Fruit fly (Drosophila melanogaster) whole organism, embryonic: ENCODE data around the gene CG4611.

Experiments used
- Abd-B ChIP-seq: fragments of 200-800 bp; sonication (Bioruptor generic); optimal IDR thresholded peaks from 2 replicates; lab custom pipeline; 2018; ENCODE audit warnings: missing biosample characterization, mild to moderate bottlenecking, missing genetic modification characterization, moderate library complexity
- Adf1 ChIP-seq: fragments of 200-800 bp; sonication (Bioruptor generic); IDR thresholded peaks from 2 replicates; pipeline ENCODE4 v1.3.6; 2022; ENCODE audit warnings: missing biosample characterization, missing genetic modification characterization
- CG10274 ChIP-seq: fragments of 200-800 bp; sonication (Bioruptor generic); optimal IDR thresholded peaks from 3 replicates; lab custom pipeline; 2017; ENCODE audit warnings: missing biosample characterization, mild to moderate bottlenecking, missing genetic modification characterization
- CG11398 ChIP-seq: fragments of 200-800 bp; sonication (Bioruptor generic); optimal IDR thresholded peaks from 2 replicates; lab custom pipeline; 2016; ENCODE audit warnings: missing biosample characterization, missing genetic modification characterization
- CG14050 ChIP-seq: fragments of 200-800 bp; sonication (Bioruptor generic); IDR thresholded peaks from 3 replicates; pipeline ENCODE4 v1.3.6; 2022; ENCODE audit warnings: missing biosample characterization, missing genetic modification characterization
- CG14667 ChIP-seq: fragments of 200-800 bp; sonication (Bioruptor generic); IDR thresholded peaks from 2 replicates; pipeline ENCODE4 v1.3.6; 2022; ENCODE audit warnings: missing biosample characterization, missing genetic modification characterization
- CG14860 ChIP-seq: fragments of 200-800 bp; sonication (Bioruptor generic); IDR thresholded peaks from 3 replicates; pipeline ENCODE4 v1.3.6; 2022; ENCODE audit warnings: missing biosample characterization, missing genetic modification characterization; ENCODE audit not compliant: partially characterized antibody
- CG14965 ChIP-seq: fragments of 200-800 bp; sonication (Bioruptor generic); optimal IDR thresholded peaks from 2 replicates; lab custom pipeline; 2016; ENCODE audit warnings: missing biosample characterization, missing genetic modification characterization, borderline replicate concordance
- CG15601 ChIP-seq: fragments of 200-800 bp; sonication (Bioruptor generic); optimal IDR thresholded peaks from 3 replicates; lab custom pipeline; 2019; ENCODE audit warnings: missing biosample characterization, mild to moderate bottlenecking, missing genetic modification characterization, moderate library complexity
- CG1602 ChIP-seq: fragments of 200-800 bp; sonication (Bioruptor generic); optimal IDR thresholded peaks from 3 replicates; lab custom pipeline; 2016; ENCODE audit warnings: missing biosample characterization, missing genetic modification characterization
- CG17359 ChIP-seq: fragments of 200-800 bp; sonication (Bioruptor generic); optimal IDR thresholded peaks from 3 replicates; lab custom pipeline; 2018; ENCODE audit warnings: missing biosample characterization, mild to moderate bottlenecking, missing genetic modification characterization, moderate library complexity
- CG17829 ChIP-seq: fragments of 200-800 bp; optimal IDR thresholded peaks from 2 replicates; lab custom pipeline; 2019; ENCODE audit warnings: missing biosample characterization, mild to moderate bottlenecking, missing genetic modification characterization, moderate library complexity
- CG3838 ChIP-seq: fragments of 200-800 bp; sonication (Bioruptor generic); optimal IDR thresholded peaks from 3 replicates; lab custom pipeline; 2016; ENCODE audit warnings: missing biosample characterization, missing genetic modification characterization
- CG4424 ChIP-seq: fragments of 200-800 bp; sonication (Bioruptor generic); optimal IDR thresholded peaks from 3 replicates; lab custom pipeline; 2016; ENCODE audit warnings: missing biosample characterization, missing genetic modification characterization
- CG7372 ChIP-seq: fragments of 200-800 bp; sonication (Bioruptor generic); IDR thresholded peaks from 2 replicates; pipeline ENCODE4 v1.3.6; 2022; ENCODE audit warnings: missing biosample characterization, missing genetic modification characterization
- CG7987 ChIP-seq: fragments of 200-800 bp; sonication (Bioruptor generic); optimal IDR thresholded peaks from 2 replicates; lab custom pipeline; 2018; ENCODE audit warnings: missing biosample characterization, mild to moderate bottlenecking, missing genetic modification characterization, moderate library complexity
- CG9215 ChIP-seq: fragments of 200-800 bp; sonication (Bioruptor generic); IDR thresholded peaks from 2 replicates; pipeline ENCODE4 v1.3.6; 2022; ENCODE audit warnings: missing biosample characterization, missing genetic modification characterization
- CG9797 ChIP-seq: fragments of 200-800 bp; sonication (Bioruptor generic); optimal IDR thresholded peaks from 3 replicates; lab custom pipeline; 2018; ENCODE audit warnings: missing biosample characterization, mild to moderate bottlenecking, missing genetic modification characterization
- CrebB ChIP-seq: fragments of 200-800 bp; sonication (Bioruptor generic); optimal IDR thresholded peaks from 3 replicates; lab custom pipeline; 2018; ENCODE audit warnings: missing biosample characterization, mild to moderate bottlenecking, missing genetic modification characterization
- Dfd ChIP-seq, 2 experiments: fragments of >200 bp; optimal IDR thresholded peaks; 2 replicates each; lab custom pipeline; 2017; ENCODE audit warnings: missing biosample characterization in 2 of 2, missing genetic modification characterization in 2 of 2
- Doc2 ChIP-seq: fragments of 200-800 bp; sonication (Bioruptor generic); IDR thresholded peaks from 2 replicates; pipeline ENCODE4 v1.3.6; 2022; ENCODE audit warnings: missing biosample characterization, missing genetic modification characterization
- Gsc ChIP-seq: fragments of 200-800 bp; sonication (Bioruptor generic); IDR thresholded peaks from 2 replicates; pipeline ENCODE4 v1.3.6; 2022; ENCODE audit warnings: missing biosample characterization, missing genetic modification characterization
- H15 ChIP-seq: fragments of 200-800 bp; sonication (Bioruptor generic); IDR thresholded peaks from 3 replicates; pipeline ENCODE4 v1.3.6; 2022; ENCODE audit warnings: missing biosample characterization, missing genetic modification characterization
- HLH4C ChIP-seq: fragments of 200-800 bp; sonication (Bioruptor generic); IDR thresholded peaks from 3 replicates; pipeline ENCODE4 v1.3.6; 2022; ENCODE audit warnings: missing biosample characterization, missing genetic modification characterization; ENCODE audit not compliant: partially characterized antibody
- HmgD ChIP-seq: fragments of 200-800 bp; sonication (Bioruptor generic); optimal IDR thresholded peaks from 3 replicates; lab custom pipeline; 2016; ENCODE audit warnings: missing biosample characterization, missing genetic modification characterization
- Hmx ChIP-seq: fragments of 200-800 bp; sonication (Bioruptor generic); optimal IDR thresholded peaks from 2 replicates; lab custom pipeline; 2016; ENCODE audit warnings: missing biosample characterization, missing genetic modification characterization
- NC2β ChIP-seq: fragments of 200-800 bp; sonication (Bioruptor generic); optimal IDR thresholded peaks from 2 replicates; lab custom pipeline; 2016; ENCODE audit warnings: missing biosample characterization, missing genetic modification characterization
- Pdp1 ChIP-seq, 2 experiments: fragments of 200-800 bp; sonication (Bioruptor generic); optimal IDR thresholded peaks; 3 replicates each; lab custom pipeline; 2016; ENCODE audit warnings: missing biosample characterization in 2 of 2, missing genetic modification characterization in 2 of 2, mild to moderate bottlenecking in 1 of 2, moderate library complexity in 1 of 2
- Usf ChIP-seq: fragments of 200-800 bp; sonication (Bioruptor generic); optimal IDR thresholded peaks from 2 replicates; lab custom pipeline; 2017; ENCODE audit warnings: missing genotype, missing biosample characterization, missing genetic modification characterization
- YL-1 ChIP-seq: fragments of 200-800 bp; sonication (Bioruptor generic); optimal IDR thresholded peaks from 3 replicates; lab custom pipeline; 2017; ENCODE audit warnings: missing biosample characterization, mild to moderate bottlenecking, missing genetic modification characterization
- btn ChIP-seq: fragments of 200-800 bp; sonication (Bioruptor generic); optimal IDR thresholded peaks from 2 replicates; lab custom pipeline; 2016; ENCODE audit warnings: missing biosample characterization, missing genetic modification characterization
- cad ChIP-seq: fragments of >200 bp; optimal IDR thresholded peaks from 2 replicates; lab custom pipeline; 2017; ENCODE audit warnings: missing biosample characterization, missing genetic modification characterization
- chif ChIP-seq, 2 experiments: fragments of 200-800 bp; sonication (Bioruptor generic); optimal IDR thresholded peaks; 3 replicates each; lab custom pipeline; 2016; ENCODE audit warnings: missing biosample characterization in 2 of 2, missing genetic modification characterization in 2 of 2
- crol ChIP-seq: fragments of 200-800 bp; sonication (Bioruptor generic); IDR thresholded peaks from 2 replicates; pipeline ENCODE4 v1.3.6; 2022; ENCODE audit warnings: missing biosample characterization, missing genetic modification characterization
- esg ChIP-seq: fragments of 200-800 bp; sonication (Bioruptor generic); conservative IDR thresholded peaks from 2 replicates; pipeline ENCODE4 v1.3.6; 2022; ENCODE audit warnings: missing biosample characterization, missing genetic modification characterization
- eyg ChIP-seq: fragments of 200-800 bp; sonication (Bioruptor generic); optimal IDR thresholded peaks from 3 replicates; lab custom pipeline; 2016; ENCODE audit warnings: missing biosample characterization, missing genetic modification characterization
- fu2 ChIP-seq: fragments of 200-800 bp; sonication (Bioruptor generic); optimal IDR thresholded peaks from 2 replicates; lab custom pipeline; 2016; ENCODE audit warnings: missing biosample characterization, missing genetic modification characterization
- hkb ChIP-seq, 2 experiments: fragments of 200-800 bp in 1 of 2; fragments of >200 bp in 1 of 2; sonication (Bioruptor generic) in 1 of 2; IDR thresholded peaks in 1 of 2; optimal IDR thresholded peaks in 1 of 2; 2 replicates each; pipeline versions ENCODE4 v1.3.6 to Lab custom; 2017 to 2022; ENCODE audit warnings: missing biosample characterization in 1 of 2, missing genetic modification characterization in 1 of 2
- insv ChIP-seq, 2 experiments: fragments of 200-800 bp; sonication (Bioruptor generic); optimal IDR thresholded peaks; 3 replicates each; lab custom pipeline; 2016 to 2018; ENCODE audit warnings: missing biosample characterization in 2 of 2, missing genetic modification characterization in 2 of 2
- lab ChIP-seq: fragments of 200-800 bp; sonication (Bioruptor generic); optimal IDR thresholded peaks from 3 replicates; lab custom pipeline; 2017; ENCODE audit warnings: missing biosample characterization, missing genetic modification characterization, mild to moderate bottlenecking, moderate library complexity, missing genetic modification reagents
- onecut ChIP-seq: fragments of 200-800 bp; sonication (Bioruptor generic); IDR thresholded peaks from 2 replicates; pipeline ENCODE4 v1.3.6; 2022; ENCODE audit warnings: missing biosample characterization, missing genetic modification characterization
- org-1 ChIP-seq: fragments of 200-800 bp; sonication (Bioruptor generic); optimal IDR thresholded peaks from 2 replicates; lab custom pipeline; 2017; ENCODE audit warnings: missing biosample characterization, missing genetic modification characterization
- otp ChIP-seq: fragments of 200-800 bp; sonication (Bioruptor generic); IDR thresholded peaks from 3 replicates; pipeline ENCODE4, ENCODE4 v1.3.6; 2022; ENCODE audit warnings: missing biosample characterization, missing genetic modification characterization
- pzg ChIP-seq: fragments of 200-800 bp; sonication (Bioruptor generic); optimal IDR thresholded peaks from 3 replicates; lab custom pipeline; 2018; ENCODE audit warnings: missing biosample characterization, mild to moderate bottlenecking, missing genetic modification characterization, moderate library complexity
- sd ChIP-seq: fragments of 200-800 bp; sonication (Bioruptor generic); optimal IDR thresholded peaks from 3 replicates; lab custom pipeline; 2018; ENCODE audit warnings: missing biosample characterization, mild to moderate bottlenecking, missing genetic modification characterization, moderate library complexity
- sens-2 ChIP-seq: fragments of 200-800 bp; sonication (Bioruptor generic); IDR thresholded peaks from 2 replicates; pipeline ENCODE4 v1.3.6; 2022; ENCODE audit warnings: missing biosample characterization, missing genetic modification characterization
- tgo ChIP-seq: fragments of 200-800 bp; sonication (Bioruptor generic); IDR thresholded peaks from 3 replicates; pipeline ENCODE4 v1.3.6; 2022; ENCODE audit warnings: missing biosample characterization, missing genetic modification characterization
- tup ChIP-seq: fragments of 200-800 bp; sonication (Bioruptor generic); optimal IDR thresholded peaks from 2 replicates; lab custom pipeline; 2016; ENCODE audit warnings: missing biosample characterization, mild to moderate bottlenecking, missing genetic modification characterization, moderate library complexity
- unc-4 ChIP-seq: fragments of 200-800 bp; sonication (Bioruptor generic); IDR thresholded peaks from 2 replicates; pipeline ENCODE4 v1.3.6; 2022; ENCODE audit warnings: missing biosample characterization, missing genetic modification characterization; ENCODE audit not compliant: partially characterized antibody

The CG4611 gene

dm6 chr3L:5184860-5185639 lies 48.9 kb downstream of the CG4611 start (continued):
- TF ChIP-seq CG3838 (GFP tag; lab: Kevin White, UChicago) (no peak), CG17359 (peak; percentile 47), tup (GFP tag; lab: Kevin White, UChicago) (no peak), CG7372 (GFP tag; lab: Robert Waterston, UW) (no peak), esg (peak; percentile 58; the same call in 1 of the 2 replicates), eyg (no peak), Adf1 (GFP tag; lab: Robert Waterston, UW) (peak; percentile 98), HLH4C (GFP tag; lab: Robert Waterston, UW) (no peak), H15 (no peak), CG9797 (no peak), CG7987 (GFP tag; lab: Kevin White, UChicago) (no peak), YL-1 (GFP tag; lab: Kevin White, UChicago) (peak; percentile 12), pzg (GFP tag; lab: Kevin White, UChicago) (no peak), CG9215 (peak; percentile 58), CG1602 (GFP tag; lab: Kevin White, UChicago) (peak; percentile 46), Abd-B (GFP tag; lab: Kevin White, UChicago) (peak; percentile 45), hkb (optimal IDR thresholded peaks at IDR 0.05; lab: Kevin White, UChicago) (no peak), hkb (GFP tag; IDR thresholded peaks at IDR 0.05; lab: Robert Waterston, UW) (peak; percentile 55; the same call in 1 of the 2 replicates), CG17829 (tag; lab: Kevin White, UChicago) (no peak), CG14965 (GFP tag; lab: Kevin White, UChicago) (no peak), Usf (GFP tag; lab: Kevin White, UChicago) (peak; percentile 39), CrebB (tag; lab: Kevin White, UChicago) (no peak), Gsc (GFP tag; lab: Robert Waterston, UW) (no peak), HmgD (no peak), insv (GFP tag; optimal IDR thresholded peaks at IDR 0.05; lab: Kevin White, UChicago) (no peak), unc-4 (peak; percentile 57), chif (GFP tag; optimal IDR thresholded peaks at IDR 0.05; lab: Kevin White, UChicago) (peak; percentile 33 to 39), CG14860 (GFP tag; lab: Robert Waterston, UW) (no peak), CG14050 (GFP tag; lab: Robert Waterston, UW) (no peak), onecut (GFP tag; lab: Robert Waterston, UW) (no peak), sens-2 (GFP tag; lab: Robert Waterston, UW) (no peak), CG4424 (GFP tag; lab: Kevin White, UChicago) (peak; percentile 48), CG10274 (GFP tag; lab: Kevin White, UChicago) (peak; percentile 34), otp (GFP tag; lab: Robert Waterston, UW) (no peak), CG11398 (GFP tag; lab: Kevin White, UChicago) (no peak), crol (GFP tag; lab: Robert Waterston, UW) (peak; percentile 74), lab (GFP tag; lab: Kevin White, UChicago) (peak; percentile 70), Pdp1 (GFP tag; optimal IDR thresholded peaks at IDR 0.05; lab: Kevin White, UChicago) (peak; percentile 30 to 48), cad (GFP tag; lab: Kevin White, UChicago) (no peak), org-1 (GFP tag; lab: Kevin White, UChicago) (peak; percentile 41), Doc2 (GFP tag; lab: Robert Waterston, UW) (no peak), Dfd (GFP tag; optimal IDR thresholded peaks at IDR 0.05; lab: Kevin White, UChicago) (no peak), btn (GFP tag; lab: Kevin White, UChicago) (no peak), sd (tag; lab: Kevin White, UChicago) (peak; percentile 98), NC2β (GFP tag; lab: Kevin White, UChicago) (no peak), CG15601 (tag; lab: Kevin White, UChicago) (no peak), fu2 (peak; percentile 65), Hmx (GFP tag; lab: Kevin White, UChicago) (no peak), CG14667 (GFP tag; lab: Robert Waterston, UW) (0 out of 2 replicates have a peak, but pooled peaks have one; percentile 17), tgo (GFP tag; lab: Robert Waterston, UW) (peak; percentile 35; the same call in 1 of the 3 replicates)
